Fruit fly (Drosophila melanogaster): Measurements from ENCODE around the gene CG31516.

The CG31516 gene

DNA sequence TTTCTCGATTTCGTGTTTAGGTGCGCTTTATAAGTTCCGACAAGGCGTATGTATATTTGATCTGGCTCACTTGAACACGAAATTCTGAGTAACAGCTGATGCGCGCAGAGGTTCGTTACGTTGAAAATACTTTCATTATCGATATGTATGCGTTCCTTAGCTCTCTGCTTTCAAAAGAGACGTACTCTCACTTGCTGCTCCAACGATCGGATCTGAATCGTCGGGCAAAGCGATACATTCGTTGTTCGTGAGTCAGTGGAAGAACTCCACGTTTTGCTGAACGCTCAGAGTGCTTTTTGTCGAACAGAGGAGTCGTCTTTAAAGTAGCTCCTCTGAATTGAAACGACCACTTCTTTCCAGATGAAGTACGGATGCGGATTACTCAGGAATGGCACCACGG lies 22.9 kb downstream of the CG31516 start, which contains the start of gene beta-Man (continued):
- TF ChIP-seq Hmr (GFP tag; optimal IDR thresholded peaks at IDR 0.05) (peak; percentile 17), CG9437 (GFP tag; optimal IDR thresholded peaks at IDR 0.05) (peak; percentile 98), CG31388 (GFP tag; optimal IDR thresholded peaks at IDR 0.05) (no peak), row (GFP tag; IDR thresholded peaks at IDR 0.05) (peak; percentile 39; the same call in 1 of the 3 replicates), ranshi (GFP tag; IDR thresholded peaks at IDR 0.05) (no peak), fu2 (GFP tag; optimal IDR thresholded peaks at IDR 0.05) (no peak), phol (tag; optimal IDR thresholded peaks at IDR 0.05) (no peak), CG2875 (GFP tag; optimal IDR thresholded peaks at IDR 0.05) (no peak), E2f1 (GFP tag; IDR thresholded peaks at IDR 0.05) (no peak), CG2678 (tag; optimal IDR thresholded peaks at IDR 0.05) (no peak), CG10209 (GFP tag; optimal IDR thresholded peaks at IDR 0.05) (no peak), Deaf1 (tag; optimal IDR thresholded peaks at IDR 0.05) (peak; percentile 97), CG18476 (GFP tag; optimal IDR thresholded peaks at IDR 0.05) (no peak), CG14014 (GFP tag; IDR thresholded peaks at IDR 0.05) (no peak), CG17912 (GFP tag; optimal IDR thresholded peaks at IDR 0.05) (no peak), bowl (GFP tag; IDR thresholded peaks at IDR 0.05) (no peak), gfzf (GFP tag; optimal IDR thresholded peaks at IDR 0.05) (peak; percentile 66), CG11504 (tag; optimal IDR thresholded peaks at IDR 0.05) (no peak), pfk (GFP tag; optimal IDR thresholded peaks at IDR 0.05) (no peak), knrl (GFP tag; IDR thresholded peaks at IDR 0.05; ENCODE audit: partially characterized antibody) (peak; percentile 53), hth (optimal IDR thresholded peaks at IDR 0.05) (no peak), wek (GFP tag; optimal IDR thresholded peaks at IDR 0.05) (no peak), CG14050 (GFP tag; IDR thresholded peaks at IDR 0.05) (no peak), peb (GFP tag; IDR thresholded peaks at IDR 0.05) (no peak), klu (GFP tag; IDR thresholded peaks at IDR 0.05) (no peak), gsb (GFP tag; IDR thresholded peaks at IDR 0.05) (no peak), CG13424 (tag; optimal IDR thresholded peaks at IDR 0.05) (no peak), CG43689 (GFP tag; IDR thresholded peaks at IDR 0.05) (no peak), CG30020 (tag; optimal IDR thresholded peaks at IDR 0.05) (peak; percentile 84), Hr78 (GFP tag; optimal IDR thresholded peaks at IDR 0.05) (no peak), psq (GFP tag; optimal IDR thresholded peaks at IDR 0.05) (no peak), CG31441 (GFP tag; IDR thresholded peaks at IDR 0.05) (no peak), Dfd (GFP tag; optimal IDR thresholded peaks at IDR 0.05) (no peak), Lim3 (GFP tag; IDR thresholded peaks at IDR 0.05) (no peak), wor (GFP tag; IDR thresholded peaks at IDR 0.05) (no peak), CG6254 (GFP tag; optimal IDR thresholded peaks at IDR 0.05) (no peak), CG12155 (GFP tag; optimal IDR thresholded peaks at IDR 0.05) (no peak), CG10147 (GFP tag; optimal IDR thresholded peaks at IDR 0.05) (no peak), Mes4 (GFP tag; optimal IDR thresholded peaks at IDR 0.05) (no peak), gcm2 (GFP tag; optimal IDR thresholded peaks at IDR 0.05) (no peak), HLH3B (GFP tag; IDR thresholded peaks at IDR 0.05) (no peak), tin (GFP tag; optimal IDR thresholded peaks at IDR 0.05) (no peak), hkb (optimal IDR thresholded peaks at IDR 0.05) (no peak), hkb (GFP tag; IDR thresholded peaks at IDR 0.05) (0 out of 2 replicates have a peak, but pooled peaks have one; percentile 21), CG4328 (GFP tag; optimal IDR thresholded peaks at IDR 0.05) (no peak), sqz (GFP tag; optimal IDR thresholded peaks at IDR 0.05) (no peak), salm (tag; optimal IDR thresholded peaks at IDR 0.05) (no peak), HLHmδ (GFP tag; optimal IDR thresholded peaks at IDR 0.05) (peak; percentile 11), oc (tag; optimal IDR thresholded peaks at IDR 0.05) (no peak), esg (GFP tag; conservative IDR thresholded peaks at IDR 0.05) (no peak), dysf (GFP tag; IDR thresholded peaks at IDR 0.05) (no peak), CG6791 (GFP tag; IDR thresholded peaks at IDR 0.05; ENCODE audit: partially characterized antibody) (peak; percentile 61; the same call in 2 of the 3 replicates)
